Fruit fly (Drosophila melanogaster) whole organism, embryonic: ENCODE data around the gene CG12945.

Source experiments
- CG11723 ChIP-seq: fragments of 200-800 bp; sonication (Bioruptor generic); optimal IDR thresholded peaks from 2 replicates; lab custom pipeline; 2017; ENCODE audit warnings: missing biosample characterization, mild to moderate bottlenecking, missing genetic modification characterization
- CG12219 ChIP-seq: fragments of 200-800 bp; sonication (Bioruptor generic); optimal IDR thresholded peaks from 3 replicates; lab custom pipeline; 2018; ENCODE audit warnings: missing biosample characterization, mild to moderate bottlenecking, missing genetic modification characterization
- GATAe ChIP-seq: fragments of 200-800 bp; sonication (Bioruptor generic); conservative IDR thresholded peaks from 2 replicates; pipeline ENCODE4 v1.3.6; 2022; ENCODE audit warnings: missing biosample characterization, missing genetic modification characterization
- HLH54F ChIP-seq: fragments of 200-800 bp; sonication (Bioruptor generic); optimal IDR thresholded peaks from 3 replicates; lab custom pipeline; 2016; ENCODE audit warnings: missing biosample characterization, missing genetic modification characterization
- danr ChIP-seq: fragments of 200-800 bp; sonication (Bioruptor generic); IDR thresholded peaks from 2 replicates; pipeline ENCODE4 v1.3.6; 2022; ENCODE audit warnings: missing biosample characterization, missing genetic modification characterization
- dm ChIP-seq: fragments of 200-800 bp; sonication (Bioruptor generic); optimal IDR thresholded peaks from 3 replicates; lab custom pipeline; 2016; ENCODE audit warnings: missing biosample characterization, missing genetic modification characterization
- exex ChIP-seq: fragments of 200-800 bp; sonication (Bioruptor generic); optimal IDR thresholded peaks from 4 replicates; lab custom pipeline; 2018; ENCODE audit warnings: missing biosample characterization, mild to moderate bottlenecking, missing genetic modification characterization, moderate library complexity
- onecut ChIP-seq: fragments of 200-800 bp; sonication (Bioruptor generic); IDR thresholded peaks from 2 replicates; pipeline ENCODE4 v1.3.6; 2022; ENCODE audit warnings: missing biosample characterization, missing genetic modification characterization
- rib ChIP-seq: fragments of 200-800 bp; sonication (Bioruptor generic); IDR thresholded peaks from 2 replicates; pipeline ENCODE4 v1.3.6; 2022; ENCODE audit warnings: missing biosample characterization, missing genetic modification characterization
- ttk ChIP-seq: fragments of 200-800 bp; sonication (Bioruptor generic); IDR thresholded peaks from 2 replicates; pipeline ENCODE4 v2.1.2; 2022; ENCODE audit warnings: missing biosample characterization, missing genetic modification characterization
- vvl ChIP-seq: fragments of 200-800 bp; sonication (Bioruptor generic); IDR thresholded peaks from 2 replicates; pipeline ENCODE4 v1.3.6; 2022; ENCODE audit warnings: missing biosample characterization, missing genetic modification characterization

DNA sequence ATGACTTTTGCATAAGTTTGCCTTT, 43.3 kb downstream of the CG12945 start, which contains the start of gene PpD3:
- TF ChIP-seq rib (GFP tag; lab: Robert Waterston, UW) (no peak), exex (tag; lab: Kevin White, UChicago) (no peak), ttk (GFP tag; lab: Robert Waterston, UW) (no peak), CG11723 (GFP tag; lab: Kevin White, UChicago) (no peak), HLH54F (GFP tag; lab: Kevin White, UChicago) (no peak), onecut (GFP tag; lab: Robert Waterston, UW) (no peak), GATAe (GFP tag; lab: Robert Waterston, UW) (no peak), dm (GFP tag; lab: Kevin White, UChicago) (no peak), vvl (GFP tag; lab: Robert Waterston, UW) (no peak), CG12219 (GFP tag; lab: Kevin White, UChicago) (no peak), danr (GFP tag; lab: Robert Waterston, UW) (no peak)
